Worm (Caenorhabditis elegans): Measurements from ENCODE around the gene F38H12.5.

F38H12.5 gene

DNA sequence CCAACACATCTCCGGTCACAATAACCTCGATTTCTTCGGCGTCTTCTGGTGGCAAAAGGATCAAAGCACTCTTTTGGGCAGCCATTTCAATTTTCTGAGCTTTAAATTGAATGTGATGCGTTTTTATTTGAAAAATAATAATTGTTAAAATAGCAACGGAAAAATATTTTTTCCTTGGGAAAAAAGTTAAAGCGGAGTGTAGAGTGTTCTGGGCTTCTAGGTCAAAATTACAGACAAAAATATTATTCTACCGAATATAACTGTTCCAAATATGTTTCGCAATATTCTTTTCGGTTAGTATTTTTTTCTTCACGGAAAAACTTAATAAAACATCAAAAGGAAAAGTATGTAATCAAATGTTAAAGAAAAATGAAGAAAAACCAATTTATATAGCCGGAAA is 27.8 kb downstream of the F38H12.5 start, which contains the start of gene djr-1.2:
Gene djr-1.2, minus strand, starts transcription at position 101 of the 400 bp plus-strand sequence.
- no peak for TF ChIP-seq nhr-76 (tag; optimal IDR thresholded peaks at IDR 0.05)
- no peak for TF ChIP-seq cnd-1 (tag; optimal IDR thresholded peaks at IDR 0.05)
- no peak for TF ChIP-seq unc-120 (tag; optimal IDR thresholded peaks at IDR 0.05; ENCODE audit: poor library complexity, severe bottlenecking)
- no peak for TF ChIP-seq bed-3 (GFP tag; optimal IDR thresholded peaks at IDR 0.05)
- no peak for TF ChIP-seq nhr-2 (tag; optimal IDR thresholded peaks at IDR 0.05)
- TF ChIP-seq lsy-2 (tag; optimal IDR thresholded peaks at IDR 0.05): no peak
- TF ChIP-seq nhr-237 (tag; optimal IDR thresholded peaks at IDR 0.05): no peak
- no peak for TF ChIP-seq sem-2 (GFP tag; optimal IDR thresholded peaks at IDR 0.05)
- TF ChIP-seq pha-4 (tag; optimal IDR thresholded peaks at IDR 0.05): no peak
- no peak for TF ChIP-seq nhr-12 (tag; optimal IDR thresholded peaks at IDR 0.05)
- TF ChIP-seq elt-3 (tag; optimal IDR thresholded peaks at IDR 0.05): no peak
- TF ChIP-seq unc-62 (GFP tag; optimal IDR thresholded peaks at IDR 0.05): no peak

DNA sequence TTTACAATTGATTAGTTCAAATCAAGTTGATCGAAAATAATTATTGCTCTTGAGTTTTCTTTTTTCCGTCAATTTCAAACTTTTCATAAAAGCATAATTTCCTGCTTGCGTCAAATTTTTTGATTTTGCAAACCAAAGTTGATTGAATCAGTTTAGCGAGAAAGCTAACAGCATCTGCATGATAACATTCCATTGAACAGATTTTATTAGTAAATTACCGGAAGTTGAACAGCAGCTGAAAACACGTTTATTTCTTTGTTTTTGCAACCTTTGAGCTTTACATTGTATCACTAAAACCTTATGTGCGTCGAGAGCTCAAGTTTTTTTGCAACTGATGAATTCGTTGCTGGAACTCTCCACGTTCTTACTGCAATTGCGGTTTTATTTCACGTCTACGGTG is 35.3 kb downstream of the F38H12.5 start, which contains the start of gene srh-169:
Gene srh-169, plus strand, starts transcription at position 301 of the 400 bp plus-strand sequence.
- TF ChIP-seq ceh-83 (GFP tag; optimal IDR thresholded peaks at IDR 0.05): no peak
- no peak for TF ChIP-seq mep-1 (tag; optimal IDR thresholded peaks at IDR 0.05)
- no peak for TF ChIP-seq unc-62 (GFP tag; optimal IDR thresholded peaks at IDR 0.05)

DNA sequence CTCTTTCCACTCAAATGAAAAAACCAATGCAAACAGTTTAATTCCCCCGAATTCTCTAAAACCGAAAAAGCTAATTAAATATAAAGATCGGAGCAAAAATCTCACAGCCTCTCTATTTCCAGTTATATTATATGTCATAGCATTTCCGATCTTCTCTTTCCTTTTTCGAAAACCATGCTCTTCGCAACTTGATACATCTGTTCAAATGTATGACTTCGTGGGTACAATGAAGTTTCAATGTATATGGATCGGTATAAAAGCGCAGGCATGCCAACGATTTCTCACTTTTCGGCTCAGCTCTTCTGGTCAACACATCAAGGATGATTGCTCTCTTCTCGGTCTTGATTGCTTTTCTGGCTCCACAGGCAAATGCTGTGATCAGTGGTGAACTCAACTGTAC is 36.7 kb downstream of the F38H12.5 start, which contains the start of gene phat-7:
Gene phat-7, plus strand, starts transcription at position 301 of the 400 bp plus-strand sequence.
- TF ChIP-seq cnd-1 (tag; optimal IDR thresholded peaks at IDR 0.05) (no peak), pha-4 (tag; optimal IDR thresholded peaks at IDR 0.05) (no peak), bed-3 (GFP tag; optimal IDR thresholded peaks at IDR 0.05) (no peak), unc-120 (tag; optimal IDR thresholded peaks at IDR 0.05; ENCODE audit: poor library complexity, severe bottlenecking) (no peak), ces-1 (GFP tag; optimal IDR thresholded peaks at IDR 0.05) (no peak), ceh-39 (tag; optimal IDR thresholded peaks at IDR 0.05) (no peak), elt-3 (tag; optimal IDR thresholded peaks at IDR 0.05) (no peak), ceh-83 (GFP tag; optimal IDR thresholded peaks at IDR 0.05) (no peak), mls-2 (tag; optimal IDR thresholded peaks at IDR 0.05) (no peak), drap-1 (GFP tag; optimal IDR thresholded peaks at IDR 0.05) (no peak), mep-1 (tag; optimal IDR thresholded peaks at IDR 0.05) (no peak), elt-1 (tag; optimal IDR thresholded peaks at IDR 0.05; ENCODE audit: borderline replicate concordance, insufficient read depth) (no peak), unc-62 (GFP tag; optimal IDR thresholded peaks at IDR 0.05) (no peak), sem-2 (GFP tag; optimal IDR thresholded peaks at IDR 0.05) (no peak), M03D4.4 (tag; optimal IDR thresholded peaks at IDR 0.05) (no peak), tbx-8 (GFP tag; optimal IDR thresholded peaks at IDR 0.05) (no peak)

DNA sequence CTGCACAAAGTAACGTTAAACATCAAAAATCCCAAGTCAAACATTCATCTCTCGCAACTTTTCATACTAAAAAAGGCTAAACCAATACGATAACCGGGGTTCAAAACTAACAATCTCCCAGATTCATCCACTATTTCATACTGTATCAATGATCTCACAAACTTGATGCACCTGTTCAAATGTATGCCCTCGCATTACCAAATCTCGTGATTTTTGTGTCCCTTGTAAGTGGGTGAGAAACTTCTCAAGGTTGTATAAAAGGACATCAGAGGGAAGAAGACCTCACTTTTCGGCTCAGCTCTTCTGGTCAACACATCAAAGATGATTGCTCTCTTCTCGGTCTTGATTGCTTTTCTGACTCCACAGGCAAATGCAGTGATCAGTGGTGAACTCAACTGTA is 39.2 kb downstream of the F38H12.5 start, which contains the start of gene phat-3:
Gene phat-3, plus strand, starts transcription at position 301 of the 400 bp plus-strand sequence.
- no peak for TF ChIP-seq ceh-39 (tag; optimal IDR thresholded peaks at IDR 0.05)
- no peak for TF ChIP-seq nhr-28 (tag; optimal IDR thresholded peaks at IDR 0.05)
- TF ChIP-seq drap-1 (GFP tag; optimal IDR thresholded peaks at IDR 0.05): no peak
- no peak for TF ChIP-seq flh-1 (GFP tag; optimal IDR thresholded peaks at IDR 0.05)
- no peak for TF ChIP-seq nhr-76 (tag; optimal IDR thresholded peaks at IDR 0.05)
- TF ChIP-seq M03D4.4 (tag; optimal IDR thresholded peaks at IDR 0.05): no peak
- no peak for TF ChIP-seq mls-2 (tag; optimal IDR thresholded peaks at IDR 0.05)
- no peak for TF ChIP-seq unc-62 (GFP tag; optimal IDR thresholded peaks at IDR 0.05)
- no peak for TF ChIP-seq nhr-12 (tag; optimal IDR thresholded peaks at IDR 0.05)
- TF ChIP-seq snpc-4 (tag; optimal IDR thresholded peaks at IDR 0.05): no peak
- TF ChIP-seq tbx-8 (GFP tag; optimal IDR thresholded peaks at IDR 0.05): no peak
- TF ChIP-seq elt-3 (tag; optimal IDR thresholded peaks at IDR 0.05): no peak
- no peak for TF ChIP-seq zip-8 (tag; optimal IDR thresholded peaks at IDR 0.05)
- TF ChIP-seq lsy-2 (tag; optimal IDR thresholded peaks at IDR 0.05): no peak
- no peak for TF ChIP-seq nhr-2 (tag; optimal IDR thresholded peaks at IDR 0.05)

DNA sequence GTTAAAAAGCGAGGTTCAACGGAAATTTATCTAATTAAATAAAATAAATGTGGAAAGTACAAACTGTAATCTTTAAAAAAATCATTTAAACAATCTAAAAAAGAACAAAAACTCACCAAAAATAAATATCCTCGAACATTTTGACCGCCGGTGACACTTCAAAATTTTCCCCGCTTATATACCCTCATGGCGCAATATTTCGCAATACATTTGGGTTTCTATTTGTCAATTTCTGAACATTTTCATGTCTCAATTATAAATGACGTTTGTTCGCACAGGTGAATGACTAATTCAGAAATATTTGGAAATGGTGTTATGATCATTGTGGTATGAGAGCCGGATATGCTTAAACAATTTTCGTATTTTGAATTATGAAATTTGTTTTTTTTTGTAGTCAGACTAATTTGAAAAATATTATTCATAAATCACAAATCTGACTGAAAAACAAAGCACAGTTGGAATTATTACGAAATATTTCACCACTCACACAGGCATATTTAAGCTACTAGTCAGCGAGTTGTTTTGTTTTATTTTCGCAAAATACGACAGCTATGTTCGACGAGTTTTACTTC is 40.9 kb downstream of the F38H12.5 start, which contains the start of the genes C49G7.10 and irg-2:
Gene C49G7.10, minus strand, starts transcription at position 169 of the 572 bp plus-strand sequence.
Gene irg-2, plus strand, starts transcription at position 329 of the 572 bp plus-strand sequence.
- no peak for TF ChIP-seq ham-2 (GFP tag; optimal IDR thresholded peaks at IDR 0.05)
- TF ChIP-seq sptf-1 (tag; optimal IDR thresholded peaks at IDR 0.05): no peak
- no peak for TF ChIP-seq ztf-11 (tag; optimal IDR thresholded peaks at IDR 0.05)
- no peak for TF ChIP-seq cnd-1 (tag; optimal IDR thresholded peaks at IDR 0.05)
- TF ChIP-seq zip-8 (tag; optimal IDR thresholded peaks at IDR 0.05): no peak
- TF ChIP-seq flh-1 (GFP tag; optimal IDR thresholded peaks at IDR 0.05): no peak
- no peak for TF ChIP-seq nhr-28 (tag; optimal IDR thresholded peaks at IDR 0.05)
- TF ChIP-seq mab-5 (tag; optimal IDR thresholded peaks at IDR 0.05): no peak
- TF ChIP-seq mep-1 (tag; optimal IDR thresholded peaks at IDR 0.05): no peak
- no peak for TF ChIP-seq lsy-2 (tag; optimal IDR thresholded peaks at IDR 0.05)
- no peak for TF ChIP-seq M03D4.4 (tag; optimal IDR thresholded peaks at IDR 0.05)
- no peak for TF ChIP-seq nhr-237 (tag; optimal IDR thresholded peaks at IDR 0.05)
- no peak for TF ChIP-seq elt-3 (tag; optimal IDR thresholded peaks at IDR 0.05)
- no peak for TF ChIP-seq nhr-2 (tag; optimal IDR thresholded peaks at IDR 0.05)
- TF ChIP-seq unc-120 (tag; optimal IDR thresholded peaks at IDR 0.05; ENCODE audit: poor library complexity, severe bottlenecking): no peak
- no peak for TF ChIP-seq snpc-4 (tag; optimal IDR thresholded peaks at IDR 0.05)
- TF ChIP-seq hlh-1 (tag; optimal IDR thresholded peaks at IDR 0.05): no peak
- TF ChIP-seq elt-1 (tag; optimal IDR thresholded peaks at IDR 0.05; ENCODE audit: borderline replicate concordance, insufficient read depth): no peak
- no peak for TF ChIP-seq unc-62 (GFP tag; optimal IDR thresholded peaks at IDR 0.05)
- no peak for TF ChIP-seq ceh-39 (tag; optimal IDR thresholded peaks at IDR 0.05)

Data from whole organism, mixed stage, embryonic.